Worm (Caenorhabditis elegans): Measurements from ENCODE around the gene sra-14.
A peak's percentile ranks its signal among the peaks of the same experiment; 100 is the strongest.

Gene sra-14

DNA sequence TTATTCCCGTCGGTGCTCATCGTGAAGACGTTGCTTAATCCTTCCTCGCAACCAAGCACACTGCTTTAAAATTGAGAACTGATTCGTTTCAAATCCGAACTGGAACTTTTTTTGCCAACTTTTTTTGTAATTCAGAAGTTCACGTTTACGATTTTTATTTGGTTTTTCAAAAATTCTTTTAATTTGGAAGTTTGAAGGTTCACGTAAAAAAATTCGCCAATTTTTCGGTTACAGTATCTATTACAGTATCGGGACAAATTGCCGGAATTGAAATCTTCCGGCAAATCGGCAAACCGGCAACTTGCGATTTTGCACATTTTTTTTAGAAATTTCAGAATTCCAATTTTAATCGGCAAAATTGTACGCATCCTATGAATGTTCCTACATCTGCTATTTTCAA is 43.2 kb downstream of the sra-14 start, which contains the start of gene F58G1.3:
TSS of gene F58G1.3 (minus strand) at position 101 of the 400 bp plus-strand sequence.
- TF ChIP-seq gmeb-1 (tag; optimal IDR thresholded peaks at IDR 0.05) (no peak), Y55F3AM.14 (GFP tag; optimal IDR thresholded peaks at IDR 0.05) (no peak), mab-5 (tag; optimal IDR thresholded peaks at IDR 0.05) (no peak), ceh-82 (tag; optimal IDR thresholded peaks at IDR 0.05) (no peak), ceh-16 (tag; optimal IDR thresholded peaks at IDR 0.05) (no peak), nhr-12 (tag; optimal IDR thresholded peaks at IDR 0.05) (no peak), ztf-11 (tag; optimal IDR thresholded peaks at IDR 0.05) (no peak), alr-1 (tag; optimal IDR thresholded peaks at IDR 0.05) (no peak), dmd-4 (tag; optimal IDR thresholded peaks at IDR 0.05) (no peak), nhr-6 (tag; optimal IDR thresholded peaks at IDR 0.05) (no peak), ztf-1 (GFP tag; conservative IDR thresholded peaks at IDR 0.05) (no peak), mbf-1 (tag; optimal IDR thresholded peaks at IDR 0.05) (no peak), snpc-4 (tag; optimal IDR thresholded peaks at IDR 0.05) (no peak), ZK546.5 (tag; optimal IDR thresholded peaks at IDR 0.05) (no peak), skn-1 (tag; optimal IDR thresholded peaks at IDR 0.05) (no peak), nhr-23 (tag; optimal IDR thresholded peaks at IDR 0.05) (no peak), nhr-21 (tag; optimal IDR thresholded peaks at IDR 0.05) (no peak), lin-13 (GFP tag; optimal IDR thresholded peaks at IDR 0.05) (no peak)

ce11 chrII:12930138-12930537 is 45.1 kb downstream of the sra-14 start:
- peak; percentile 13 for TF ChIP-seq fos-1 (tag; optimal IDR thresholded peaks at IDR 0.05)
- no peak for TF ChIP-seq ztf-4 (tag; optimal IDR thresholded peaks at IDR 0.05)

DNA sequence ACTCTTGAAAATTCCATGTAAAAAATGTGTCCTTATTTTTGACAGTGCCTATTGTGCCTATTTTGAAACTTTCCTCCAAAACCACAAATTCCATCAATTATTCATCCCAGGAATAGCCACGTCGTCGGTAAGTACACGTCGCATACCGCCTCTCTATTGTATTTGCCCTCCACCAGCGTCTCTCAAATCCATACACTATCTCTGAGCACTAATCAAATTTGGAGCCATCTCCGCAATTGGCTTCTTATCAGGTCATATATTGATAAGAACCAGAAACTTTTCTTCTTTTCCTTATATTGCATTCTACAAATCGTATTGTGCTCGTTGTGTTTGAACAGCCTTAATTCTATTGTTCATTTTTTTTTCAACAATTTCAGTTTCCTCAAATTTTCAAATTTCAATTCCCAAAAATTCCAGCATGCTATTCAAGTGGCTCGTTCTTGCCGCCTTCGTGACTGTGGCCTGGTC is 46.4 kb downstream of the sra-14 start, which contains the start of gene dct-18:
TSS of gene dct-18 (plus strand) at position 418 of the 468 bp plus-strand sequence.
- TF ChIP-seq crh-2 (tag; optimal IDR thresholded peaks at IDR 0.05) (peak; percentile 85), nhr-10 (tag; optimal IDR thresholded peaks at IDR 0.05) (no peak), sma-9 (GFP tag; optimal IDR thresholded peaks at IDR 0.05) (peak; percentile 18), sma-9 (tag; optimal IDR thresholded peaks at IDR 0.05) (no peak), lsy-2 (tag; optimal IDR thresholded peaks at IDR 0.05) (no peak), fos-1 (tag; optimal IDR thresholded peaks at IDR 0.05) (peak; percentile 81)

DNA sequence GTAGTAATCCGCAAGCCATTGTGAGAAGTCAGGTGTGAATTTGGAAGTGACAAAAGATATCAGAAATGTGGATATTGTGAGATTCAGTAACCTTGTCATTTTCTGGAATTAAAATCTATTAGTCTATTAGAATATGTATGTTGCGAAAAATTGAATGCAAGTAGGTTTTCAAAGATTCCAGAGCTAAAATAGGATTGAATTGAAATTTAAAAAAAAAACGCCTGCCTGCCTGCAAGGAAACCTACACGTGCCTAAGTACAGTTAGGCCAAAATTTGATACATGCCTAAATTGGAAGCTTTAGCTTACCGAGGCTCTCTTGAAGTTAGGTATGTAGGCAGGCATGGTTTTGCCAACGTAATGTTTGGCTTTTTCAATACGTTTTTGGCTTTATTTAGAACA is 50.2 kb downstream of the sra-14 start, which contains the start of gene lips-9:
TSS of gene lips-9 (minus strand) at position 101 of the 400 bp plus-strand sequence.
- no peak for TF ChIP-seq mdl-1 (tag; optimal IDR thresholded peaks at IDR 0.05)
- no peak for TF ChIP-seq sem-4 (tag; optimal IDR thresholded peaks at IDR 0.05)
- no peak for TF ChIP-seq nhr-10 (tag; optimal IDR thresholded peaks at IDR 0.05)
- no peak for TF ChIP-seq lin-11 (tag; optimal IDR thresholded peaks at IDR 0.05)
- TF ChIP-seq Y55F3AM.14 (GFP tag; optimal IDR thresholded peaks at IDR 0.05) = no peak
- TF ChIP-seq ceh-82 (tag; optimal IDR thresholded peaks at IDR 0.05) = no peak
- no peak for TF ChIP-seq alr-1 (tag; optimal IDR thresholded peaks at IDR 0.05)
- no peak for TF ChIP-seq nhr-237 (tag; optimal IDR thresholded peaks at IDR 0.05)
- no peak for TF ChIP-seq ceh-16 (tag; optimal IDR thresholded peaks at IDR 0.05)
- TF ChIP-seq nhr-23 (tag; optimal IDR thresholded peaks at IDR 0.05) = no peak
- no peak for TF ChIP-seq lsy-2 (tag; optimal IDR thresholded peaks at IDR 0.05)
